Fruit fly (Drosophila melanogaster): Measurements from ENCODE around the gene REG.

dm6 chrX:13256967-13257366 lies 44.8 kb downstream of the REG start:
- TF ChIP-seq EcR (GFP tag; optimal IDR thresholded peaks at IDR 0.05) (no peak), pan (optimal IDR thresholded peaks at IDR 0.05) (no peak), psq (optimal IDR thresholded peaks at IDR 0.05) (no peak), Dll (optimal IDR thresholded peaks at IDR 0.05) (no peak)

Data from whole organism.